Worm (Caenorhabditis elegans): Measurements from ENCODE around the gene C25G4.8.

Gene C25G4.8

ce11 chrIV:12419291-12419690 is 44.0 kb downstream of the C25G4.8 start (continued):
- TF ChIP-seq tlf-1 (GFP tag; optimal IDR thresholded peaks at IDR 0.05) = no peak

ce11 chrIV:12417536-12418195 is 45.6 kb downstream of the C25G4.8 start, which contains the start of gene F08G5.3:
Gene F08G5.3 (minus strand): TSS chrIV:12417586.
- peak; percentile 46 for TF ChIP-seq ceh-27 (GFP tag; optimal IDR thresholded peaks at IDR 0.05)
- TF ChIP-seq nhr-120 (GFP tag; IDR thresholded peaks at IDR 0.05) = no peak
- TF ChIP-seq lir-1 (GFP tag; conservative IDR thresholded peaks at IDR 0.05) = no peak
- peak; percentile 88 for TF ChIP-seq him-1 (tag; optimal IDR thresholded peaks at IDR 0.05)
- TF ChIP-seq fkh-3 (tag; optimal IDR thresholded peaks at IDR 0.05) = peak; percentile 47
- TF ChIP-seq F55B11.4 (tag; optimal IDR thresholded peaks at IDR 0.05; ENCODE audit: borderline replicate concordance, insufficient read depth) = no peak
- 0 out of 2 replicates have a peak, but pooled peaks have one; percentile 62 for TF ChIP-seq Y56A3A.18 (GFP tag; IDR thresholded peaks at IDR 0.05)
- TF ChIP-seq lin-40 (tag; optimal IDR thresholded peaks at IDR 0.05) = peak; percentile 58
- TF ChIP-seq nhr-90 (tag; optimal IDR thresholded peaks at IDR 0.05) = peak; percentile 77
- TF ChIP-seq rcor-1 (GFP tag; IDR thresholded peaks at IDR 0.05) = peak; percentile 22; the same call in 1 of the 2 replicates
- TF ChIP-seq madf-3 (GFP tag; IDR thresholded peaks at IDR 0.05) = 0 out of 2 replicates have a peak, but pooled peaks have one; percentile 47
- TF ChIP-seq dox-1 (GFP tag; IDR thresholded peaks at IDR 0.05) = peak; percentile 74
- TF ChIP-seq nfya-2 (GFP tag; IDR thresholded peaks at IDR 0.05) = no peak
- no peak for TF ChIP-seq ceh-91 (GFP tag; IDR thresholded peaks at IDR 0.05)
- TF ChIP-seq ztf-26 (tag; optimal IDR thresholded peaks at IDR 0.05) = peak; percentile 26
- TF ChIP-seq hrde-1 (tag; optimal IDR thresholded peaks at IDR 0.05; ENCODE audit: borderline replicate concordance) = peak; percentile 67
- no peak for TF ChIP-seq lag-1 (GFP tag; IDR thresholded peaks at IDR 0.05)
- peak; percentile 60 for TF ChIP-seq lin-54 (GFP tag; optimal IDR thresholded peaks at IDR 0.05)
- TF ChIP-seq athp-1 (tag; optimal IDR thresholded peaks at IDR 0.05) = peak; percentile 58
- no peak for TF ChIP-seq ztf-3 (GFP tag; optimal IDR thresholded peaks at IDR 0.05)
- TF ChIP-seq attf-3 (GFP tag; conservative IDR thresholded peaks at IDR 0.05) = peak; percentile 42; the same call in 1 of the 2 replicates
- TF ChIP-seq snpc-1.1 (tag; optimal IDR thresholded peaks at IDR 0.05; ENCODE audit: insufficient read depth) = peak; percentile 78
- no peak for TF ChIP-seq Y53G8AR.9 (GFP tag; conservative IDR thresholded peaks at IDR 0.05)
- no peak for TF ChIP-seq ets-4 (GFP tag; optimal IDR thresholded peaks at IDR 0.05)
- no peak for TF ChIP-seq ztf-22 (GFP tag; optimal IDR thresholded peaks at IDR 0.05)
- peak; percentile 24 for TF ChIP-seq repo-1 (tag; optimal IDR thresholded peaks at IDR 0.05)
- TF ChIP-seq sea-2 (GFP tag; IDR thresholded peaks at IDR 0.05) = no peak
- TF ChIP-seq unc-130 (GFP tag; optimal IDR thresholded peaks at IDR 0.05) = peak; percentile 34
- peak; percentile 43 for TF ChIP-seq F52B5.7 (tag; optimal IDR thresholded peaks at IDR 0.05)
- TF ChIP-seq attf-5 (GFP tag; optimal IDR thresholded peaks at IDR 0.05) = peak; percentile 63
- 0 out of 2 replicates have a peak, but pooled peaks have one; percentile 43 for TF ChIP-seq Y53F4B.3 (GFP tag; IDR thresholded peaks at IDR 0.05)
- peak; percentile 89 for TF ChIP-seq die-1 (tag; optimal IDR thresholded peaks at IDR 0.05)
- no peak for TF ChIP-seq gei-17 (GFP tag; optimal IDR thresholded peaks at IDR 0.05)
- peak; percentile 48 for TF ChIP-seq tlf-1 (GFP tag; optimal IDR thresholded peaks at IDR 0.05)
- TF ChIP-seq ceh-40 (GFP tag; IDR thresholded peaks at IDR 0.05) = 0 out of 2 replicates have a peak, but pooled peaks have one; percentile 64
- TF ChIP-seq tbx-9 (tag; optimal IDR thresholded peaks at IDR 0.05; ENCODE audit: borderline replicate concordance) = no peak
- TF ChIP-seq C17E4.6 (GFP tag; IDR thresholded peaks at IDR 0.05) = 0 out of 2 replicates have a peak, but pooled peaks have one; percentile 33
- 0 out of 2 replicates have a peak, but pooled peaks have one; percentile 28 for TF ChIP-seq ceh-100 (GFP tag; IDR thresholded peaks at IDR 0.05)
- TF ChIP-seq nfyb-1 (GFP tag; IDR thresholded peaks at IDR 0.05) = peak; percentile 84
- TF ChIP-seq madf-8 (GFP tag; conservative IDR thresholded peaks at IDR 0.05) = no peak; the same call in 1 of the 2 replicates
- peak; percentile 81 for TF ChIP-seq B0261.1 (tag; optimal IDR thresholded peaks at IDR 0.05)
- no peak for TF ChIP-seq hlh-26 (GFP tag; conservative IDR thresholded peaks at IDR 0.05)
- TF ChIP-seq mcd-1 (GFP tag; IDR thresholded peaks at IDR 0.05) = peak; percentile 56
- peak; percentile 49 to 90 for TF ChIP-seq rec-8 (tag; optimal IDR thresholded peaks at IDR 0.05)

All from whole organism, young adult.